Fruit fly (Drosophila melanogaster): ENCODE data around the gene mus304.

The mus304 gene

DNA sequence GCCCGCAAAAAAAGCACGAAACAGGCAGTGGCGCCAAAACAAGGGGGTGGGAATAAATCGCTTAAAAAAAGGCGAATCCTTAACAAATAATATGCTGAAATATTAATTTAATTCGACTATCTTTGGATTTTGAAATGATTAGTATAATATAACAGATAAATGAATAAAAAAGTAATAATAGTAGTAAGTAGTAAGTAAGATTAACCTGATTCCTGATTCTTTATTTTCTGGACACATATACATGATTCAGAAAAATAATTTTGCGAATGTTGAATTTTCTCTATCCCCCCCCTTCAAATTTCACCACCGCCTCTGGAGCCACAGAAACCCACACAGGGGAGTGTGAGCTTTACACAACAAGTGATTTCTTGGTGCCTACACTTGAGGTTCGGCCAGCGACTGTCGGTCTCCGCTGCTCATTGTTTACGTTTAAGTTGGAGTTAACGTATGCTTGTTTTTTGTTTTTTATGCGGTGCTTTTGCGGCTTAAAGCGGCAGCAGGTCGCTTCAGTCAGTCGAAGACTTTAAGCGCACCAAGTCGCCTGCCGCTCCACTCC, 38.9 kb downstream of the mus304 start, which contains the start of gene CG7330 (continued):
- 0 out of 2 replicates have a peak, but pooled peaks have one; percentile 27 for TF ChIP-seq NFAT (GFP tag; IDR thresholded peaks at IDR 0.05)
- peak; percentile 32; the same call in 1 of the 2 replicates for TF ChIP-seq CkIIα-i1 (GFP tag; IDR thresholded peaks at IDR 0.05)
- peak; percentile 78 for TF ChIP-seq E2f1 (GFP tag; IDR thresholded peaks at IDR 0.05)
- peak; percentile 29 for TF ChIP-seq chn (GFP tag; optimal IDR thresholded peaks at IDR 0.05)
- TF ChIP-seq CG8089 (GFP tag; optimal IDR thresholded peaks at IDR 0.05), result no peak
- TF ChIP-seq pnt (GFP tag; optimal IDR thresholded peaks at IDR 0.05), result peak; percentile 19
- TF ChIP-seq Xrp1 (GFP tag; IDR thresholded peaks at IDR 0.05), result peak; percentile 74
- TF ChIP-seq CG8388 (GFP tag; optimal IDR thresholded peaks at IDR 0.05), result peak; percentile 90
- peak; percentile 97 for TF ChIP-seq Oli (tag; optimal IDR thresholded peaks at IDR 0.05)
- TF ChIP-seq Hey (tag; optimal IDR thresholded peaks at IDR 0.05), result peak; percentile 30
- TF ChIP-seq luna (GFP tag; optimal IDR thresholded peaks at IDR 0.05), result no peak
- TF ChIP-seq CG8478 (optimal IDR thresholded peaks at IDR 0.05), result no peak
- peak; percentile 87 for TF ChIP-seq CG2875 (GFP tag; optimal IDR thresholded peaks at IDR 0.05)
- TF ChIP-seq insv (GFP tag; optimal IDR thresholded peaks at IDR 0.05), result peak in 1 of 2 experiments; percentile 55
- no peak for TF ChIP-seq Atf-2 (GFP tag; optimal IDR thresholded peaks at IDR 0.05)
- no peak for TF ChIP-seq CG16813 (GFP tag; IDR thresholded peaks at IDR 0.05; ENCODE audit: partially characterized antibody)
- TF ChIP-seq Oaz (GFP tag; IDR thresholded peaks at IDR 0.05), result peak; percentile 80
- TF ChIP-seq Nf-YA (GFP tag; IDR thresholded peaks at IDR 0.05), result peak; percentile 52; the same call in 1 of the 2 replicates
- TF ChIP-seq gsb-n (tag; optimal IDR thresholded peaks at IDR 0.05), result peak; percentile 80
- TF ChIP-seq CG3847 (GFP tag; IDR thresholded peaks at IDR 0.05), result peak; percentile 85
- TF ChIP-seq Adf1 (GFP tag; IDR thresholded peaks at IDR 0.05), result peak; percentile 56
- peak; percentile 66 for TF ChIP-seq ken (GFP tag; IDR thresholded peaks at IDR 0.05)
- TF ChIP-seq org-1 (GFP tag; optimal IDR thresholded peaks at IDR 0.05), result peak; percentile 93
- peak; percentile 94 for TF ChIP-seq ind (GFP tag; optimal IDR thresholded peaks at IDR 0.05)
- peak; percentile 84 for TF ChIP-seq CG34422 (GFP tag; IDR thresholded peaks at IDR 0.05)
- no peak for TF ChIP-seq CG15479 (GFP tag; optimal IDR thresholded peaks at IDR 0.05)
- TF ChIP-seq CG17385 (GFP tag; optimal IDR thresholded peaks at IDR 0.05), result peak; percentile 90
- peak; percentile 29 for TF ChIP-seq CG13894 (tag; optimal IDR thresholded peaks at IDR 0.05)
- TF ChIP-seq Meics (GFP tag; optimal IDR thresholded peaks at IDR 0.05), result peak; percentile 93
- peak; percentile 70 for TF ChIP-seq twi (tag; optimal IDR thresholded peaks at IDR 0.05)
- peak; percentile 91 for TF ChIP-seq CG9437 (GFP tag; optimal IDR thresholded peaks at IDR 0.05)
- no peak for TF ChIP-seq ftz-f1 (GFP tag; optimal IDR thresholded peaks at IDR 0.05)
- TF ChIP-seq CG6175 (GFP tag; IDR thresholded peaks at IDR 0.05), result no peak; the same call in 2 of the 3 replicates
- no peak for TF ChIP-seq Scr (GFP tag; IDR thresholded peaks at IDR 0.05; ENCODE audit: partially characterized antibody)
- TF ChIP-seq lov (optimal IDR thresholded peaks at IDR 0.05), result no peak
- no peak for TF ChIP-seq lov (GFP tag; IDR thresholded peaks at IDR 0.05)
- no peak for TF ChIP-seq emc (GFP tag; optimal IDR thresholded peaks at IDR 0.05)
- TF ChIP-seq ase (GFP tag; IDR thresholded peaks at IDR 0.05), result peak; percentile 75; the same call in 2 of the 3 replicates
- TF ChIP-seq CG30431 (GFP tag; optimal IDR thresholded peaks at IDR 0.05), result peak; percentile 71
- TF ChIP-seq TFAM (GFP tag; optimal IDR thresholded peaks at IDR 0.05), result peak; percentile 44
- no peak for TF ChIP-seq wek (GFP tag; optimal IDR thresholded peaks at IDR 0.05)
- TF ChIP-seq pb (GFP tag; optimal IDR thresholded peaks at IDR 0.05), result no peak
- TF ChIP-seq Ada2b (GFP tag; IDR thresholded peaks at IDR 0.05), result no peak; the same call in none of the 2 replicates
- TF ChIP-seq seq (GFP tag; IDR thresholded peaks at IDR 0.05), result peak; percentile 88
- no peak for TF ChIP-seq ato (GFP tag; IDR thresholded peaks at IDR 0.05; ENCODE audit: partially characterized antibody)
- peak; percentile 89 for TF ChIP-seq Atf6 (GFP tag; IDR thresholded peaks at IDR 0.05)
- TF ChIP-seq CG6654 (GFP tag; optimal IDR thresholded peaks at IDR 0.05), result peak; percentile 63
- TF ChIP-seq her (GFP tag; optimal IDR thresholded peaks at IDR 0.05), result no peak
- TF ChIP-seq CG6254 (GFP tag; optimal IDR thresholded peaks at IDR 0.05), result peak; percentile 35
- TF ChIP-seq Dref (GFP tag; IDR thresholded peaks at IDR 0.05), result no peak
- peak; percentile 95 for TF ChIP-seq Asciz (GFP tag; optimal IDR thresholded peaks at IDR 0.05)
